Fruit fly (Drosophila melanogaster) whole organism, embryonic: Measurements from ENCODE around the gene CG33795.
A peak's percentile ranks its signal among the peaks of the same experiment; 100 is the strongest.

Experiments
- CG10321 ChIP-seq: fragments of 200-800 bp; sonication (Bioruptor generic); IDR thresholded peaks from 2 replicates; pipeline ENCODE4 v1.3.6; 2022; ENCODE audit warnings: missing biosample characterization, missing genetic modification characterization
- CG12219 ChIP-seq: fragments of 200-800 bp; sonication (Bioruptor generic); optimal IDR thresholded peaks from 3 replicates; lab custom pipeline; 2018; ENCODE audit warnings: missing biosample characterization, mild to moderate bottlenecking, missing genetic modification characterization
- CG13424 ChIP-seq: fragments of 200-800 bp; sonication (Bioruptor generic); optimal IDR thresholded peaks from 2 replicates; lab custom pipeline; 2019; ENCODE audit warnings: missing biosample characterization, mild to moderate bottlenecking, missing genetic modification characterization, moderate library complexity
- CG13894 ChIP-seq: fragments of 200-800 bp; sonication (Bioruptor generic); optimal IDR thresholded peaks from 3 replicates; lab custom pipeline; 2018; ENCODE audit warnings: missing biosample characterization, mild to moderate bottlenecking, missing genetic modification characterization, moderate library complexity
- CG14667 ChIP-seq: fragments of 200-800 bp; sonication (Bioruptor generic); IDR thresholded peaks from 2 replicates; pipeline ENCODE4 v1.3.6; 2022; ENCODE audit warnings: missing biosample characterization, missing genetic modification characterization
- CG15269 ChIP-seq: fragments of 200-800 bp; sonication (Bioruptor generic); optimal IDR thresholded peaks from 2 replicates; lab custom pipeline; 2018; ENCODE audit warnings: missing biosample characterization, mild to moderate bottlenecking, missing genetic modification characterization, moderate library complexity
- CG17186 ChIP-seq: fragments of 200-800 bp; sonication (Bioruptor generic); optimal IDR thresholded peaks from 3 replicates; lab custom pipeline; 2017; ENCODE audit warnings: missing biosample characterization, missing genetic modification reagents, missing genetic modification characterization
- CG18599 ChIP-seq: fragments of 200-800 bp; sonication (Bioruptor generic); optimal IDR thresholded peaks from 3 replicates; lab custom pipeline; 2017; ENCODE audit warnings: missing biosample characterization, missing genetic modification characterization, mild to moderate bottlenecking, moderate library complexity, missing genetic modification reagents
- CG2120 ChIP-seq: fragments of 200-800 bp; sonication (Bioruptor generic); optimal IDR thresholded peaks from 3 replicates; lab custom pipeline; 2016; ENCODE audit warnings: missing biosample characterization, missing genetic modification characterization
- CG32767 ChIP-seq: fragments of 200-800 bp; sonication (Bioruptor generic); IDR thresholded peaks from 2 replicates; pipeline ENCODE4 v1.3.6; 2022; ENCODE audit warnings: missing biosample characterization, missing genetic modification characterization
- CG4617 ChIP-seq: fragments of 200-800 bp; sonication (Bioruptor generic); optimal IDR thresholded peaks from 3 replicates; lab custom pipeline; 2016; ENCODE audit warnings: missing biosample characterization, missing genetic modification characterization, borderline replicate concordance
- CG6175 ChIP-seq: fragments of 200-800 bp; sonication (Bioruptor generic); IDR thresholded peaks from 3 replicates; pipeline ENCODE4 v1.3.6; 2022; ENCODE audit warnings: missing biosample characterization, missing genetic modification characterization
- CG6254 ChIP-seq: fragments of 200-800 bp; sonication (Bioruptor generic); optimal IDR thresholded peaks from 3 replicates; lab custom pipeline; 2017; ENCODE audit warnings: mild to moderate bottlenecking, missing biosample characterization, missing genetic modification reagents, missing genetic modification characterization
- CG6689 ChIP-seq: fragments of 200-800 bp; sonication (Bioruptor generic); IDR thresholded peaks from 2 replicates; pipeline ENCODE4 v1.3.6; 2022; ENCODE audit warnings: missing biosample characterization, missing genetic modification characterization
- CG7357 ChIP-seq: fragments of 200-800 bp; sonication (Bioruptor generic); IDR thresholded peaks from 3 replicates; pipeline ENCODE4 v1.3.6; 2022; ENCODE audit warnings: missing biosample characterization, missing genetic modification characterization
- CG7745 ChIP-seq: fragments of 200-800 bp; sonication (Bioruptor generic); optimal IDR thresholded peaks from 2 replicates; lab custom pipeline; 2018; ENCODE audit warnings: missing biosample characterization, mild to moderate bottlenecking, missing genetic modification characterization, moderate library complexity
- CG7786 ChIP-seq: fragments of 200-800 bp; sonication (Bioruptor generic); optimal IDR thresholded peaks from 2 replicates; lab custom pipeline; 2016; ENCODE audit warnings: missing biosample characterization, missing genetic modification characterization
- CG8388 ChIP-seq: fragments of 200-800 bp; sonication (Bioruptor generic); optimal IDR thresholded peaks from 2 replicates; lab custom pipeline; 2019; ENCODE audit warnings: missing biosample characterization, mild to moderate bottlenecking, missing genetic modification characterization, moderate library complexity
- CG8944 ChIP-seq: fragments of 200-800 bp; sonication (Bioruptor generic); optimal IDR thresholded peaks from 3 replicates; lab custom pipeline; 2016; ENCODE audit warnings: missing biosample characterization, missing genetic modification characterization
- CTCF ChIP-seq: fragments of 200-800 bp; sonication (Bioruptor generic); optimal IDR thresholded peaks from 2 replicates; lab custom pipeline; 2017; ENCODE audit warnings: missing biosample characterization, mild to moderate bottlenecking, missing genetic modification characterization, moderate library complexity
- CoRest ChIP-seq: fragments of 200-800 bp; sonication (Bioruptor generic); optimal IDR thresholded peaks from 3 replicates; lab custom pipeline; 2018; ENCODE audit warnings: missing biosample characterization, mild to moderate bottlenecking, missing genetic modification characterization, moderate library complexity
- ERR ChIP-seq: fragments of 200-800 bp; sonication (Bioruptor generic); optimal IDR thresholded peaks from 2 replicates; lab custom pipeline; 2016; ENCODE audit warnings: missing biosample characterization, missing genetic modification characterization
- Elba2 ChIP-seq: fragments of 200-800 bp; sonication (Bioruptor generic); optimal IDR thresholded peaks from 3 replicates; lab custom pipeline; 2016; ENCODE audit warnings: missing biosample characterization, missing genetic modification characterization
- Fer1 ChIP-seq: fragments of 200-800 bp; sonication (Bioruptor generic); optimal IDR thresholded peaks from 2 replicates; lab custom pipeline; 2017; ENCODE audit warnings: missing biosample characterization, mild to moderate bottlenecking, missing genetic modification characterization
- H15 ChIP-seq: fragments of 200-800 bp; sonication (Bioruptor generic); IDR thresholded peaks from 3 replicates; pipeline ENCODE4 v1.3.6; 2022; ENCODE audit warnings: missing biosample characterization, missing genetic modification characterization
- HmgD ChIP-seq: fragments of 200-800 bp; sonication (Bioruptor generic); optimal IDR thresholded peaks from 3 replicates; lab custom pipeline; 2016; ENCODE audit warnings: missing biosample characterization, missing genetic modification characterization
- Hr39 ChIP-seq: fragments of >200 bp; optimal IDR thresholded peaks from 2 replicates; lab custom pipeline; 2017
- MESR4 ChIP-seq: fragments of 200-800 bp; sonication (Bioruptor generic); optimal IDR thresholded peaks from 2 replicates; lab custom pipeline; 2018; ENCODE audit warnings: missing biosample characterization, mild to moderate bottlenecking, missing genetic modification characterization, moderate library complexity
- NC2β ChIP-seq: fragments of 200-800 bp; sonication (Bioruptor generic); optimal IDR thresholded peaks from 2 replicates; lab custom pipeline; 2016; ENCODE audit warnings: missing biosample characterization, missing genetic modification characterization
- NfI ChIP-seq: fragments of 200-800 bp; sonication (Bioruptor generic); optimal IDR thresholded peaks from 3 replicates; lab custom pipeline; 2018; ENCODE audit warnings: missing biosample characterization, mild to moderate bottlenecking, missing genetic modification characterization, moderate library complexity
- Sry-β ChIP-seq: fragments of 200-800 bp; sonication (Bioruptor generic); optimal IDR thresholded peaks from 2 replicates; lab custom pipeline; 2018; ENCODE audit warnings: missing biosample characterization, mild to moderate bottlenecking, missing genetic modification characterization, moderate library complexity
- abd-A ChIP-seq: fragments of 200-800 bp; sonication (Bioruptor generic); optimal IDR thresholded peaks from 3 replicates; lab custom pipeline; 2019; ENCODE audit warnings: missing biosample characterization, mild to moderate bottlenecking, missing genetic modification characterization, moderate library complexity
- ase ChIP-seq: fragments of 200-800 bp; sonication (Bioruptor generic); IDR thresholded peaks from 3 replicates; pipeline ENCODE4 v1.3.6; 2022; ENCODE audit warnings: missing biosample characterization, missing genetic modification characterization
- bigmax ChIP-seq: fragments of 200-800 bp; sonication (Bioruptor generic); optimal IDR thresholded peaks from 2 replicates; lab custom pipeline; 2018; ENCODE audit warnings: missing biosample characterization, mild to moderate bottlenecking, missing genetic modification characterization
- chif ChIP-seq, 2 experiments: fragments of 200-800 bp; sonication (Bioruptor generic); optimal IDR thresholded peaks; 3 replicates each; lab custom pipeline; 2016; ENCODE audit warnings: missing biosample characterization in 2 of 2, missing genetic modification characterization in 2 of 2
- crol ChIP-seq: fragments of 200-800 bp; sonication (Bioruptor generic); IDR thresholded peaks from 2 replicates; pipeline ENCODE4 v1.3.6; 2022; ENCODE audit warnings: missing biosample characterization, missing genetic modification characterization
- danr ChIP-seq: fragments of 200-800 bp; sonication (Bioruptor generic); IDR thresholded peaks from 2 replicates; pipeline ENCODE4 v1.3.6; 2022; ENCODE audit warnings: missing biosample characterization, missing genetic modification characterization
- dmrt11E ChIP-seq: fragments of 200-800 bp; sonication (Bioruptor generic); optimal IDR thresholded peaks from 3 replicates; lab custom pipeline; 2018; ENCODE audit warnings: missing biosample characterization, mild to moderate bottlenecking, missing genetic modification characterization, moderate library complexity
- dmrt99B ChIP-seq: fragments of 200-800 bp; sonication (Bioruptor generic); optimal IDR thresholded peaks from 2 replicates; lab custom pipeline; 2018; ENCODE audit warnings: missing biosample characterization, mild to moderate bottlenecking, missing genetic modification characterization, moderate library complexity
- gem ChIP-seq: fragments of 200-800 bp; sonication (Bioruptor generic); optimal IDR thresholded peaks from 2 replicates; lab custom pipeline; 2019; ENCODE audit warnings: missing biosample characterization, mild to moderate bottlenecking, missing genetic modification characterization, moderate library complexity
- nmo ChIP-seq: fragments of 200-800 bp; sonication (Bioruptor generic); optimal IDR thresholded peaks from 2 replicates; lab custom pipeline; 2018; ENCODE audit warnings: missing biosample characterization, mild to moderate bottlenecking, missing genetic modification characterization, moderate library complexity
- pho ChIP-seq: fragments of 200-800 bp; sonication (Bioruptor generic); optimal IDR thresholded peaks from 2 replicates; lab custom pipeline; 2016; ENCODE audit warnings: missing biosample characterization, missing genetic modification characterization
- psq ChIP-seq: fragments of 200-800 bp; sonication (Bioruptor generic); optimal IDR thresholded peaks from 2 replicates; lab custom pipeline; 2017; ENCODE audit warnings: missing biosample characterization, missing genetic modification characterization
- pzg ChIP-seq: fragments of 200-800 bp; sonication (Bioruptor generic); optimal IDR thresholded peaks from 3 replicates; lab custom pipeline; 2018; ENCODE audit warnings: missing biosample characterization, mild to moderate bottlenecking, missing genetic modification characterization, moderate library complexity
- row ChIP-seq: fragments of 200-800 bp; sonication (Bioruptor generic); IDR thresholded peaks from 3 replicates; pipeline ENCODE4 v1.3.6; 2022; ENCODE audit warnings: missing biosample characterization, missing genetic modification characterization
- sqz ChIP-seq: fragments of 200-800 bp; sonication (Bioruptor generic); optimal IDR thresholded peaks from 3 replicates; lab custom pipeline; 2018; ENCODE audit warnings: missing biosample characterization, mild to moderate bottlenecking, missing genetic modification characterization
- stwl ChIP-seq: fragments of 200-800 bp; sonication (Bioruptor generic); optimal IDR thresholded peaks from 3 replicates; lab custom pipeline; 2018; ENCODE audit warnings: missing biosample characterization, mild to moderate bottlenecking, missing genetic modification characterization, moderate library complexity
- tap ChIP-seq: fragments of 200-800 bp; optimal IDR thresholded peaks from 3 replicates; lab custom pipeline; 2019; ENCODE audit warnings: missing biosample characterization, mild to moderate bottlenecking, missing genetic modification characterization, moderate library complexity
- tna ChIP-seq: fragments of 200-800 bp; sonication (Bioruptor generic); IDR thresholded peaks from 2 replicates; pipeline ENCODE4 v1.3.6; 2022; ENCODE audit warnings: missing biosample characterization, missing genetic modification characterization; ENCODE audit not compliant: partially characterized antibody
- vnd ChIP-seq: fragments of 200-800 bp; sonication (Bioruptor generic); IDR thresholded peaks from 3 replicates; pipeline ENCODE4 v1.3.6; 2022; ENCODE audit warnings: missing biosample characterization, missing genetic modification characterization; ENCODE audit not compliant: partially characterized antibody

Gene CG33795

DNA sequence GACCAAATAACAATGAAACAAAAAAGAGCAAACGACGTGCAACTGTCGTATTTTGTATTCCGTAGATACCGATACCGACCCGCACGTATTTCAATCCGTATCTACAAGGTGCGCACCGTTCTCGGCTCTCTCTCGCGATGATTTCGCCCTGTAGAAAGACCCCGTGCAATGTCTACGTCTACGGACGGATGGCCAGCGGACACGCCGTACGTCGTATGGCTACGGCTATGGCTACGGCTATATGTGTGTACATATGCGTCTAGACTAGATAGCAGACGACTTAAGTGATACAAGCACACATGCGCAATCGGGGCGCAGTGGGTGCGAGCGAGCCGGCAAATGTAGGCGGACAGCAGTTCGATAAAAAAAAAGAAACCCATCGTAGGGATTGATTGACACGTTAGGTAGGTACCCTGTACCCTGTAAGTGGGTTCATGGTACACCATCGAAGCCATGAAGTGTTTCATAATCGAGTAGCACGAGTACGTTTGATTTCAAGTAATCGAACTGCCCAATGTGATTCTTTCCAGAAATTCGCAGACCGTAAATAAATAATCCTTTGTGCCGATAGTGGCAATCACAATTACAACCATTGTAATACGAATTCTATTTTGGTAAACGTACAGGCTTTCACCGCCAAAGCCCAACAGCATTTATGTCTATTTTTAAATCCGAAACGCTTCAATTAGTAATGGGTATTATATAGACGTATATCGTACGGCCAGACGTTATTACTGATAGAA lies 21.6 kb downstream of the CG33795 start (continued):
- no peak for TF ChIP-seq NC2β (GFP tag; lab: Kevin White, UChicago)
- no peak for TF ChIP-seq CG8388 (GFP tag; lab: Kevin White, UChicago)
- TF ChIP-seq tap (tag; lab: Kevin White, UChicago), result no peak
- TF ChIP-seq chif (GFP tag; optimal IDR thresholded peaks at IDR 0.05; lab: Kevin White, UChicago), result peak; percentile 20 to 29
- TF ChIP-seq CG8944 (GFP tag; lab: Kevin White, UChicago), result peak; percentile 32
- TF ChIP-seq tna (GFP tag; lab: Robert Waterston, UW), result 0 out of 2 replicates have a peak, but pooled peaks have one; percentile 14
- peak; percentile 63 for TF ChIP-seq CG15269 (tag; lab: Kevin White, UChicago)
- no peak for TF ChIP-seq CG12219 (GFP tag; lab: Kevin White, UChicago)
- peak; percentile 57 for TF ChIP-seq gem (tag; lab: Kevin White, UChicago)
- no peak for TF ChIP-seq CG4617 (GFP tag; lab: Kevin White, UChicago)
- no peak for TF ChIP-seq pzg (GFP tag; lab: Kevin White, UChicago)
- TF ChIP-seq CG6689 (GFP tag; lab: Robert Waterston, UW), result 0 out of 2 replicates have a peak, but pooled peaks have one; percentile 25
- TF ChIP-seq row (GFP tag; lab: Robert Waterston, UW), result peak; percentile 80
- TF ChIP-seq ERR, result no peak
- peak; percentile 33 for TF ChIP-seq nmo (GFP tag; lab: Kevin White, UChicago)
- no peak for TF ChIP-seq CG14667
- TF ChIP-seq CG18599 (GFP tag; lab: Kevin White, UChicago), result no peak
- no peak for TF ChIP-seq crol (GFP tag; lab: Robert Waterston, UW)
- no peak for TF ChIP-seq CG10321 (GFP tag; lab: Robert Waterston, UW)
- no peak for TF ChIP-seq CG13894 (tag; lab: Kevin White, UChicago)
- TF ChIP-seq bigmax (GFP tag; lab: Kevin White, UChicago), result no peak
- TF ChIP-seq CG2120 (GFP tag; lab: Kevin White, UChicago), result peak; percentile 58
- TF ChIP-seq Fer1, result peak; percentile 20
- TF ChIP-seq Elba2 (GFP tag; lab: Kevin White, UChicago), result no peak
- TF ChIP-seq danr, result no peak
- TF ChIP-seq CG7745 (tag; lab: Kevin White, UChicago), result no peak
- TF ChIP-seq CG32767 (GFP tag; lab: Robert Waterston, UW), result no peak
- TF ChIP-seq sqz (GFP tag; lab: Kevin White, UChicago), result peak; percentile 47
- no peak for TF ChIP-seq H15 (GFP tag; lab: Robert Waterston, UW)
- TF ChIP-seq CG7786, result peak; percentile 42
- TF ChIP-seq CTCF, result no peak
- TF ChIP-seq Hr39 (lab: Kevin White, UChicago), result no peak
- TF ChIP-seq MESR4 (GFP tag; lab: Kevin White, UChicago), result no peak
- no peak for TF ChIP-seq psq (GFP tag; lab: Kevin White, UChicago)
- TF ChIP-seq stwl (tag; lab: Kevin White, UChicago), result no peak
- peak; percentile 24 for TF ChIP-seq CG13424 (tag; lab: Kevin White, UChicago)
- TF ChIP-seq abd-A (tag; lab: Kevin White, UChicago), result no peak
- no peak for TF ChIP-seq Sry-β (GFP tag; lab: Kevin White, UChicago)
- peak; percentile 54 for TF ChIP-seq dmrt99B (tag; lab: Kevin White, UChicago)
- TF ChIP-seq CG7357, result 0 out of 3 replicates have a peak, but pooled peaks have one; percentile 49
- no peak for TF ChIP-seq dmrt11E (tag; lab: Kevin White, UChicago)
- no peak for TF ChIP-seq NfI
- TF ChIP-seq CG6254 (GFP tag; lab: Kevin White, UChicago), result no peak
- no peak for TF ChIP-seq CG17186
- no peak for TF ChIP-seq vnd (GFP tag; lab: Robert Waterston, UW)
- TF ChIP-seq HmgD (GFP tag; lab: Kevin White, UChicago), result no peak
- TF ChIP-seq CG6175 (GFP tag; lab: Robert Waterston, UW), result no peak
- no peak for TF ChIP-seq ase (GFP tag; lab: Robert Waterston, UW)
- TF ChIP-seq CoRest (tag; lab: Kevin White, UChicago), result peak; percentile 30
- TF ChIP-seq pho, result no peak
